Fruit fly (Drosophila melanogaster) whole organism, embryonic: ENCODE measurements around the gene CG16749.

Experiments
- Ada2b ChIP-seq: fragments of 200-800 bp; sonication (Bioruptor generic); IDR thresholded peaks from 2 replicates; pipeline ENCODE4 v1.3.6; 2022; ENCODE audit warnings: missing biosample characterization, missing genetic modification characterization
- Aef1 ChIP-seq: fragments of 200-800 bp; sonication (Bioruptor generic); IDR thresholded peaks from 3 replicates; pipeline ENCODE4 v1.3.6; 2022; ENCODE audit warnings: missing biosample characterization, missing genetic modification characterization
- CG10209 ChIP-seq: fragments of 200-800 bp; sonication (Bioruptor generic); optimal IDR thresholded peaks from 3 replicates; lab custom pipeline; 2017; ENCODE audit warnings: missing biosample characterization, mild to moderate bottlenecking, missing genetic modification characterization, missing genetic modification reagents
- CG10543 ChIP-seq: fragments of 200-800 bp; sonication (Bioruptor generic); optimal IDR thresholded peaks from 3 replicates; lab custom pipeline; 2017; ENCODE audit warnings: missing biosample characterization, mild to moderate bottlenecking, missing genetic modification characterization, moderate library complexity
- CG11247 ChIP-seq: fragments of 200-800 bp; sonication (Bioruptor generic); IDR thresholded peaks from 2 replicates; pipeline ENCODE4 v1.3.6; 2022; ENCODE audit warnings: missing biosample characterization, missing genetic modification characterization
- CG11504 ChIP-seq: fragments of 200-800 bp; sonication (Bioruptor generic); optimal IDR thresholded peaks from 3 replicates; lab custom pipeline; 2019; ENCODE audit warnings: missing biosample characterization, mild to moderate bottlenecking, missing genetic modification characterization, moderate library complexity
- CG11696 ChIP-seq: fragments of 200-800 bp; sonication (Bioruptor generic); IDR thresholded peaks from 2 replicates; pipeline ENCODE4 v1.3.6; 2022; ENCODE audit warnings: missing biosample characterization, missing genetic modification characterization
- CG12155 ChIP-seq: fragments of 200-800 bp; sonication (Bioruptor generic); optimal IDR thresholded peaks from 3 replicates; lab custom pipeline; 2016; ENCODE audit warnings: missing biosample characterization, missing genetic modification characterization
- CG1233 ChIP-seq: fragments of 200-800 bp; sonication (Bioruptor generic); optimal IDR thresholded peaks from 4 replicates; lab custom pipeline; 2018; ENCODE audit warnings: missing biosample characterization, mild to moderate bottlenecking, missing genetic modification characterization
- CG15073 ChIP-seq: fragments of 200-800 bp; sonication (Bioruptor generic); optimal IDR thresholded peaks from 2 replicates; lab custom pipeline; 2016; ENCODE audit warnings: missing biosample characterization, missing genetic modification characterization
- CG17359 ChIP-seq: fragments of 200-800 bp; sonication (Bioruptor generic); optimal IDR thresholded peaks from 3 replicates; lab custom pipeline; 2018; ENCODE audit warnings: missing biosample characterization, mild to moderate bottlenecking, missing genetic modification characterization, moderate library complexity
- CG17361 ChIP-seq: fragments of 200-800 bp; sonication (Bioruptor generic); IDR thresholded peaks from 3 replicates; pipeline ENCODE4 v1.3.6; 2022; ENCODE audit warnings: missing biosample characterization, missing genetic modification characterization
- CG17385 ChIP-seq: fragments of 200-800 bp; sonication (Bioruptor generic); optimal IDR thresholded peaks from 3 replicates; lab custom pipeline; 2018; ENCODE audit warnings: missing biosample characterization, mild to moderate bottlenecking, missing genetic modification characterization
- CG18599 ChIP-seq: fragments of 200-800 bp; sonication (Bioruptor generic); optimal IDR thresholded peaks from 3 replicates; lab custom pipeline; 2017; ENCODE audit warnings: missing biosample characterization, missing genetic modification characterization, mild to moderate bottlenecking, moderate library complexity, missing genetic modification reagents
- CG2120 ChIP-seq: fragments of 200-800 bp; sonication (Bioruptor generic); optimal IDR thresholded peaks from 3 replicates; lab custom pipeline; 2016; ENCODE audit warnings: missing biosample characterization, missing genetic modification characterization
- CG2199 ChIP-seq: fragments of 200-800 bp; sonication (Bioruptor generic); IDR thresholded peaks from 3 replicates; pipeline ENCODE4 v1.3.6; 2022; ENCODE audit warnings: missing biosample characterization, missing genetic modification characterization
- CG30403 ChIP-seq: fragments of 200-800 bp; sonication (Bioruptor generic); optimal IDR thresholded peaks from 3 replicates; lab custom pipeline; 2016; ENCODE audit warnings: missing biosample characterization, missing genetic modification characterization
- CG34422 ChIP-seq: fragments of 200-800 bp; sonication (Bioruptor generic); IDR thresholded peaks from 3 replicates; pipeline ENCODE4 v1.3.6; 2022; ENCODE audit warnings: missing biosample characterization, missing genetic modification characterization
- CG4820 ChIP-seq: fragments of 200-800 bp; sonication (Bioruptor generic); optimal IDR thresholded peaks from 3 replicates; lab custom pipeline; 2016; ENCODE audit warnings: missing biosample characterization, missing genetic modification characterization
- CG6254 ChIP-seq: fragments of 200-800 bp; sonication (Bioruptor generic); optimal IDR thresholded peaks from 3 replicates; lab custom pipeline; 2017; ENCODE audit warnings: mild to moderate bottlenecking, missing biosample characterization, missing genetic modification reagents, missing genetic modification characterization
- CG7271 ChIP-seq: fragments of 200-800 bp; sonication (Bioruptor generic); optimal IDR thresholded peaks from 2 replicates; lab custom pipeline; 2018; ENCODE audit warnings: missing biosample characterization, mild to moderate bottlenecking, missing genetic modification characterization, moderate library complexity
- CG7839 ChIP-seq: fragments of 200-800 bp; sonication (Bioruptor generic); optimal IDR thresholded peaks from 3 replicates; lab custom pipeline; 2018; ENCODE audit warnings: missing biosample characterization, mild to moderate bottlenecking, missing genetic modification characterization, moderate library complexity
- CG8478 ChIP-seq: fragments of >200 bp; optimal IDR thresholded peaks from 2 replicates; lab custom pipeline; 2018
- CG9797 ChIP-seq: fragments of 200-800 bp; sonication (Bioruptor generic); optimal IDR thresholded peaks from 3 replicates; lab custom pipeline; 2018; ENCODE audit warnings: missing biosample characterization, mild to moderate bottlenecking, missing genetic modification characterization
- D ChIP-seq, 2 experiments: fragments of 200-800 bp in 1 of 2; fragments of >200 bp in 1 of 2; sonication (Bioruptor generic) in 1 of 2; optimal IDR thresholded peaks; 2 replicates in 1 of 2; 3 replicates in 1 of 2; lab custom pipeline; 2017; ENCODE audit warnings: mild to moderate bottlenecking in 1 of 2, missing biosample characterization in 1 of 2, missing genetic modification characterization in 1 of 2, missing genetic modification reagents in 1 of 2
- HHEX ChIP-seq: fragments of 200-800 bp; sonication (Bioruptor generic); optimal IDR thresholded peaks from 3 replicates; lab custom pipeline; 2017; ENCODE audit warnings: missing biosample characterization, mild to moderate bottlenecking, missing genetic modification characterization, missing genetic modification reagents
- HLH54F ChIP-seq: fragments of 200-800 bp; sonication (Bioruptor generic); optimal IDR thresholded peaks from 3 replicates; lab custom pipeline; 2016; ENCODE audit warnings: missing biosample characterization, missing genetic modification characterization
- Hr3 ChIP-seq: fragments of 200-800 bp; sonication (Bioruptor generic); optimal IDR thresholded peaks from 3 replicates; lab custom pipeline; 2016; ENCODE audit warnings: missing biosample characterization, missing genetic modification characterization
- Hr78 ChIP-seq, 2 experiments: fragments of 200-800 bp in 1 of 2; fragments of >200 bp in 1 of 2; sonication (Bioruptor generic) in 1 of 2; optimal IDR thresholded peaks; 2 replicates each; lab custom pipeline; 2017 to 2019; ENCODE audit warnings: missing biosample characterization in 2 of 2, missing genetic modification characterization in 2 of 2, mild to moderate bottlenecking in 1 of 2, moderate library complexity in 1 of 2
- Hsf ChIP-seq: fragments of 200-800 bp; sonication (Bioruptor generic); optimal IDR thresholded peaks from 3 replicates; lab custom pipeline; 2016; ENCODE audit warnings: missing biosample characterization, missing genetic modification characterization
- NC2α ChIP-seq: fragments of 200-800 bp; sonication (Bioruptor generic); optimal IDR thresholded peaks from 2 replicates; lab custom pipeline; 2016; ENCODE audit warnings: missing biosample characterization, missing genetic modification characterization
- NK7.1 ChIP-seq: fragments of 200-800 bp; sonication (Bioruptor generic); optimal IDR thresholded peaks from 3 replicates; lab custom pipeline; 2016; ENCODE audit warnings: missing biosample characterization, missing genetic modification characterization
- Ptx1 ChIP-seq: fragments of 200-800 bp; sonication (Bioruptor generic); IDR thresholded peaks from 2 replicates; pipeline ENCODE4 v1.3.6; 2022; ENCODE audit warnings: missing biosample characterization, missing genetic modification characterization
- TFAM ChIP-seq: fragments of 200-800 bp; sonication (Bioruptor generic); optimal IDR thresholded peaks from 2 replicates; lab custom pipeline; 2017; ENCODE audit warnings: missing biosample characterization, missing genetic modification characterization, inconsistent platforms
- bab2 ChIP-seq: fragments of 200-800 bp; sonication (Bioruptor generic); optimal IDR thresholded peaks from 2 replicates; lab custom pipeline; 2016; ENCODE audit warnings: missing biosample characterization, missing genetic modification characterization
- bsh ChIP-seq, 2 experiments: fragments of 200-800 bp; sonication (Bioruptor generic); optimal IDR thresholded peaks; 2 replicates each; lab custom pipeline; 2017 to 2018; ENCODE audit warnings: mild to moderate bottlenecking in 2 of 2, missing biosample characterization in 2 of 2, missing genetic modification characterization in 2 of 2, moderate library complexity in 1 of 2
- chm ChIP-seq: fragments of 200-800 bp; sonication (Bioruptor generic); IDR thresholded peaks from 2 replicates; pipeline ENCODE4 v1.3.6; 2022; ENCODE audit warnings: missing biosample characterization, missing genetic modification characterization
- corto ChIP-seq: fragments of 200-800 bp; sonication (Bioruptor generic); optimal IDR thresholded peaks from 2 replicates; lab custom pipeline; 2016; ENCODE audit warnings: missing biosample characterization, mild to moderate bottlenecking, missing genetic modification characterization, moderate library complexity
- dysf ChIP-seq: fragments of 200-800 bp; sonication (Bioruptor generic); IDR thresholded peaks from 3 replicates; pipeline ENCODE4 v1.3.6; 2022; ENCODE audit warnings: missing biosample characterization, missing genetic modification characterization
- gem ChIP-seq: fragments of 200-800 bp; sonication (Bioruptor generic); optimal IDR thresholded peaks from 2 replicates; lab custom pipeline; 2019; ENCODE audit warnings: missing biosample characterization, mild to moderate bottlenecking, missing genetic modification characterization, moderate library complexity
- grau ChIP-seq: fragments of 200-800 bp; optimal IDR thresholded peaks from 3 replicates; lab custom pipeline; 2019; ENCODE audit warnings: missing biosample characterization, mild to moderate bottlenecking, missing genetic modification characterization, moderate library complexity
- gsb ChIP-seq: fragments of 200-800 bp; sonication (Bioruptor generic); IDR thresholded peaks from 2 replicates; pipeline ENCODE4 v1.3.6; 2022; ENCODE audit warnings: missing biosample characterization, missing genetic modification characterization
- knrl ChIP-seq: fragments of 200-800 bp; sonication (Bioruptor generic); IDR thresholded peaks from 3 replicates; pipeline ENCODE4 v1.3.6; 2022; ENCODE audit warnings: missing biosample characterization, missing genetic modification characterization; ENCODE audit not compliant: partially characterized antibody
- lmd ChIP-seq: fragments of 200-800 bp; sonication (Bioruptor generic); IDR thresholded peaks from 2 replicates; pipeline ENCODE4 v1.3.6; 2022; ENCODE audit warnings: missing biosample characterization, missing genetic modification characterization
- nmo ChIP-seq: fragments of 200-800 bp; sonication (Bioruptor generic); optimal IDR thresholded peaks from 2 replicates; lab custom pipeline; 2018; ENCODE audit warnings: missing biosample characterization, mild to moderate bottlenecking, missing genetic modification characterization, moderate library complexity
- ranshi ChIP-seq: fragments of 200-800 bp; sonication (Bioruptor generic); IDR thresholded peaks from 2 replicates; pipeline ENCODE4 v1.3.6; 2022; ENCODE audit warnings: missing biosample characterization, missing genetic modification characterization
- rib ChIP-seq: fragments of 200-800 bp; sonication (Bioruptor generic); IDR thresholded peaks from 2 replicates; pipeline ENCODE4 v1.3.6; 2022; ENCODE audit warnings: missing biosample characterization, missing genetic modification characterization
- tx ChIP-seq: fragments of 200-800 bp; sonication (Bioruptor generic); optimal IDR thresholded peaks from 2 replicates; lab custom pipeline; 2016; ENCODE audit warnings: missing biosample characterization, missing genetic modification characterization
- wek ChIP-seq: fragments of 200-800 bp; sonication (Bioruptor generic); optimal IDR thresholded peaks from 3 replicates; lab custom pipeline; 2018; ENCODE audit warnings: missing biosample characterization, mild to moderate bottlenecking, missing genetic modification characterization, moderate library complexity

Gene CG16749

DNA sequence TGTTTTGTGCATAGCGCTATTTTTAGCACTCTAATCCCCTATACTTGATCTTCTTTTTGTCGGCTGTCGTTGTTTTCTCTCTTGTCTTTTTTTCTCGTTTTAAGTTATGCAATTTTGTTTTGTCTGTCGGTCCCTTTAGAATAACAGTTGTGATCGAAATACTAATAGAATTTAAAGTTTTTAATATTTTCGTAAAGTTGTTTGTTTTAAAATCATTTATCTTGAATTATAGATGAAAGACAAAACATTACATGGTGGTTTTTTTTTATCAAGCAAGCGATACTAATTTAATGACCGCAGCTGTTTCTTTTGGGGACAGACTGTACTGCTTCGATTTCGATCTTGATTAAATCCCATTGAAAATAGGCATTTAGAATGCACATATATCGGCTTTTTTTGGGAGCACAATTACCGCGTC, 13.1 kb upstream of the CG16749 start (continued):
- TF ChIP-seq grau (tag; lab: Kevin White, UChicago) (peak; percentile 23), CG6254 (GFP tag; lab: Kevin White, UChicago) (peak; percentile 37), bsh (GFP tag; optimal IDR thresholded peaks at IDR 0.05; lab: Kevin White, UChicago) (peak in 1 of 2 experiments; percentile 51), gsb (GFP tag; lab: Robert Waterston, UW) (no peak; the same call in 1 of the 2 replicates), CG10543 (GFP tag; lab: Kevin White, UChicago) (peak; percentile 1), bab2 (GFP tag; lab: Kevin White, UChicago) (peak; percentile 36), TFAM (GFP tag; lab: Kevin White, UChicago) (no peak), corto (GFP tag; lab: Kevin White, UChicago) (no peak), CG34422 (peak; percentile 33; the same call in 2 of the 3 replicates), wek (GFP tag; lab: Kevin White, UChicago) (no peak), CG8478 (lab: Kevin White, UChicago) (no peak), CG7271 (peak; percentile 23), gem (tag; lab: Kevin White, UChicago) (peak; percentile 80), Hr3 (GFP tag; lab: Kevin White, UChicago) (peak; percentile 17), nmo (GFP tag; lab: Kevin White, UChicago) (peak; percentile 61), CG9797 (no peak), CG10209 (GFP tag; lab: Kevin White, UChicago) (peak; percentile 24), CG17359 (tag; lab: Kevin White, UChicago) (peak; percentile 70), dysf (peak; percentile 48; the same call in 2 of the 3 replicates), Ada2b (GFP tag; lab: Robert Waterston, UW) (peak; percentile 38), chm (0 out of 2 replicates have a peak, but pooled peaks have one; percentile 44), Hr78 (GFP tag; optimal IDR thresholded peaks at IDR 0.05; lab: Kevin White, UChicago) (peak in 1 of 2 experiments; percentile 23), CG4820 (GFP tag; lab: Kevin White, UChicago) (peak; percentile 33), HHEX (peak; percentile 13), CG15073 (GFP tag; lab: Kevin White, UChicago) (peak; percentile 3), CG18599 (GFP tag; lab: Kevin White, UChicago) (peak; percentile 54), CG17385 (GFP tag; lab: Kevin White, UChicago) (peak; percentile 48), NK7.1 (peak; percentile 5), CG7839 (tag; lab: Kevin White, UChicago) (peak; percentile 54), CG11504 (peak; percentile 73), NC2α (peak; percentile 1), CG2120 (peak; percentile 60), CG17361 (peak; percentile 37; the same call in 1 of the 3 replicates), D (optimal IDR thresholded peaks at IDR 0.05; lab: Kevin White, UChicago) (no peak), D (GFP tag; optimal IDR thresholded peaks at IDR 0.05; lab: Kevin White, UChicago) (peak; percentile 50), tx (GFP tag; lab: Kevin White, UChicago) (peak; percentile 19), Ptx1 (GFP tag; lab: Robert Waterston, UW) (peak; percentile 47; the same call in 1 of the 2 replicates), CG1233 (GFP tag; lab: Kevin White, UChicago) (peak; percentile 7), CG11696 (GFP tag; lab: Robert Waterston, UW) (peak; percentile 93), CG2199 (GFP tag; lab: Robert Waterston, UW) (no peak), Aef1 (GFP tag; lab: Robert Waterston, UW) (peak; percentile 36; the same call in 1 of the 3 replicates), CG12155 (GFP tag; lab: Kevin White, UChicago) (peak; percentile 16), CG30403 (GFP tag; lab: Kevin White, UChicago) (peak; percentile 40), knrl (no peak), Hsf (peak; percentile 44), lmd (peak; percentile 4; the same call in 1 of the 2 replicates), HLH54F (peak; percentile 26), CG11247 (0 out of 2 replicates have a peak, but pooled peaks have one; percentile 43), rib (GFP tag; lab: Robert Waterston, UW) (no peak), ranshi (GFP tag; lab: Robert Waterston, UW) (peak; percentile 42; the same call in 1 of the 2 replicates)
